Worm (Caenorhabditis elegans): ENCODE results near the gene C11H1.9.

DNA sequence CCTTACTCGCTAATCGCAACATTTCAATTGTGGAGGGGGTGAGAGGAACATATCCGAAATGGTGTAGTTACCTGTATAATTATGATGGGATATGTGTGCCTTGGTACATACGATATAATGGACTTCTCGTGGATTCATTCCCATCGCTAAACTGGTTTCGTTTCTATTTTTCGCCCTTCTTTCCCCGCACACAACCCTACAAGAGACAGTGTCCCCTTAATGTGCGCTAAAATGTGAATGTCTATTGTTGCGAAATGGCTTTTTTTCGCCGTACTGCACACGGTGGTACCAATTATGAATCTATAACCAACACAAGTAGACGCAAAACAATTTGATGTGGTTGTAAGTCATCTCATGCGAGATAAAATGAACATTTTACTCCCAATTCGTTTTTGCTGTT lies 9.2 kb upstream of the C11H1.9 start:
- no peak for TF ChIP-seq mdl-1 (tag; optimal IDR thresholded peaks at IDR 0.05)
- no peak for TF ChIP-seq madf-5 (GFP tag; IDR thresholded peaks at IDR 0.05)
- no peak for TF ChIP-seq lin-38 (GFP tag; IDR thresholded peaks at IDR 0.05)
- TF ChIP-seq nhr-11 (tag; optimal IDR thresholded peaks at IDR 0.05) = no peak
- TF ChIP-seq lsy-2 (tag; optimal IDR thresholded peaks at IDR 0.05) = no peak
- no peak for TF ChIP-seq F37D6.2 (tag; optimal IDR thresholded peaks at IDR 0.05)
- TF ChIP-seq fkh-10 (GFP tag; optimal IDR thresholded peaks at IDR 0.05) = no peak
- no peak for TF ChIP-seq lin-15B (tag; optimal IDR thresholded peaks at IDR 0.05)
